Worm (Caenorhabditis elegans): ENCODE data around the gene Y50D4C.12.

Y50D4C.12 gene

ce11 chrV:995635-996034 is 13.3 kb downstream of the Y50D4C.12 start:
- TF ChIP-seq fkh-3 (tag; optimal IDR thresholded peaks at IDR 0.05) (no peak), C06A6.2 (GFP tag; conservative IDR thresholded peaks at IDR 0.05) (no peak), ama-1 (optimal IDR thresholded peaks at IDR 0.05) (no peak), ama-1 (GFP tag; optimal IDR thresholded peaks at IDR 0.05) (no peak), Y53G8AR.9 (GFP tag; conservative IDR thresholded peaks at IDR 0.05) (no peak), athp-1 (tag; optimal IDR thresholded peaks at IDR 0.05) (no peak), B0019.2 (GFP tag; conservative IDR thresholded peaks at IDR 0.05) (no peak)

DNA sequence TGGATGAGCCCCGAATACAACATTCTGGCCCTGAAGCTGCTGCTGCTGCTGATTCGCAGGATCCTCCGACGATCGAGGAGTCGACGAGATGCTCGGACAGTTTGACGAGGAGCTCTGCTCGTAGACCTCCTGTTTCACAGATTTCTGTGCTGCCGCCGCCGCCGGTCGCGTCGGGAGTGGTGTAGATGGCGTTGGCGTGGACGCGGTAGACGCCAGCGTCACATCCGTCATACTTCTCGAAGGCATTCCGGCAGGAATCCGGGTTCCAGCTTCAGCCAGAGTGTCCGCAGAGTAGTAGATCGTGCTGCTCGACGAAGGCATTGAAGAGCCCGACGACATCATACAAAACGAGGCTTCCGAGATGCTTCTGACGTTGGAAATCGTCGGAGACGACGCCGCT is 18.8 kb downstream of the Y50D4C.12 start:
- TF ChIP-seq lsy-27 (tag; optimal IDR thresholded peaks at IDR 0.05; ENCODE audit: borderline replicate concordance, insufficient read depth) = no peak
- peak; percentile 70; the same call in 1 of the 2 replicates for TF ChIP-seq egrh-3 (GFP tag; IDR thresholded peaks at IDR 0.05)
- TF ChIP-seq unc-130 (GFP tag; optimal IDR thresholded peaks at IDR 0.05) = no peak
- no peak for TF ChIP-seq zim-3 (tag; optimal IDR thresholded peaks at IDR 0.05)
- TF ChIP-seq mcd-1 (GFP tag; IDR thresholded peaks at IDR 0.05) = peak; percentile 27; the same call in 1 of the 2 replicates
- TF ChIP-seq Y56A3A.18 (GFP tag; IDR thresholded peaks at IDR 0.05) = no peak
- no peak for TF ChIP-seq sdz-38 (tag; optimal IDR thresholded peaks at IDR 0.05)
- peak; percentile 83 for TF ChIP-seq zfh-2 (GFP tag; conservative IDR thresholded peaks at IDR 0.05)

DNA sequence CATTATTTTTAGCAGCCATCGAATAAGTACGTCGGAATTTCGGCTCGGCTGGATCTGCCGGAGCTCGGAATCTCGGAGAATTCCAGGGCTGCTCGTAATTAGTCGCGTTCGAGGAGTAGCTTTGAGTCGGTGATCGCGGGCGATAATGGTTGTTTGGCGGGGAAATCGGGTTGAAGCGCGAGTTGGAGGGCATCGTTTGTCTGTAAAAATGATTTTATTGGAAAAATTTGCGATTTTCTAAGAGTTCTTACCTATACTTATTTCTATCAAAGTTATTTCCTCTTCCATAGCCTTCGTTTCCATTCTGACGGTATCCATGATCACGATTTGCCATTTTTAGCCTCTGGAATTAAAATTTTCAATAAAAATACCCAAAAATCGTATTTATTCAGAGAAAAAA is 21.0 kb downstream of the Y50D4C.12 start, which contains the start of gene Y50D4C.5:
TSS of gene Y50D4C.5 (minus strand) at position 345 of the 400 bp plus-strand sequence.
- no peak for TF ChIP-seq madf-3 (GFP tag; IDR thresholded peaks at IDR 0.05)
- TF ChIP-seq hlh-12 (tag; optimal IDR thresholded peaks at IDR 0.05) = no peak
- no peak for TF ChIP-seq T26A5.8 (tag; optimal IDR thresholded peaks at IDR 0.05)
- no peak for TF ChIP-seq cebp-1 (GFP tag; IDR thresholded peaks at IDR 0.05)
- no peak for TF ChIP-seq cebp-1 (tag; optimal IDR thresholded peaks at IDR 0.05)
- TF ChIP-seq F52B5.7 (tag; optimal IDR thresholded peaks at IDR 0.05) = no peak
- peak; percentile 41; the same call in 1 of the 2 replicates for TF ChIP-seq zfh-2 (GFP tag; conservative IDR thresholded peaks at IDR 0.05)
- no peak for TF ChIP-seq lir-1 (GFP tag; conservative IDR thresholded peaks at IDR 0.05)

DNA sequence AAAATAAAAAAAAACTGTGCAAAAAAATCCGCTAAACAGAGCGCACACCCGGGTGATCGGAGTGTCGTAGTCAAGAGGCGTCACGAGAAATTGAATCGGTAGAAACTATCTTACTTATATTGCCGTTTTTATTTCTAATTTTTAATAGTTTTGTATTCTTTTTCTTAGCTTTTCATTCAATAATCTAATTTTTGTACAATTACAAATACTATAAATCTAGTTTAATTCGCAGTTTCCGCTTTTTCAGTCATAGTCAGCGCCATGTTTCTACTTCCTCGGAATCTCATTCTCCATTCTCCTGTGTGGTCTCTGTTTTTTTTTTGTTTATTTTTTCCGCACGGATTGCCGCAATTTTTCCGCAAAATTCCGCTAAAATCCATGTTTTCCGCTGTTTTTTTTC is 21.4 kb downstream of the Y50D4C.12 start:
- TF ChIP-seq D2030.7 (GFP tag; IDR thresholded peaks at IDR 0.05) (peak; percentile 48; the same call in 1 of the 2 replicates), rcor-1 (GFP tag; IDR thresholded peaks at IDR 0.05) (no peak), hmg-1.2 (GFP tag; IDR thresholded peaks at IDR 0.05) (no peak; the same call in 1 of the 2 replicates), mcd-1 (GFP tag; IDR thresholded peaks at IDR 0.05) (peak; percentile 37; the same call in 1 of the 2 replicates), nhr-120 (GFP tag; IDR thresholded peaks at IDR 0.05) (no peak), ztf-28 (GFP tag; IDR thresholded peaks at IDR 0.05) (peak; percentile 70; the same call in 1 of the 2 replicates), hsf-1 (GFP tag; IDR thresholded peaks at IDR 0.05) (no peak), F23B12.7 (tag; optimal IDR thresholded peaks at IDR 0.05; ENCODE audit: insufficient read depth) (peak; percentile 48), attf-3 (GFP tag; conservative IDR thresholded peaks at IDR 0.05) (peak; percentile 99), B0336.3 (GFP tag; IDR thresholded peaks at IDR 0.05) (no peak), lin-35 (GFP tag; optimal IDR thresholded peaks at IDR 0.05) (peak in 1 of 3 experiments; percentile 44), zim-3 (tag; optimal IDR thresholded peaks at IDR 0.05) (no peak), snpc-3.4 (tag; optimal IDR thresholded peaks at IDR 0.05) (peak; percentile 45), cebp-1 (GFP tag; IDR thresholded peaks at IDR 0.05) (no peak), cebp-1 (tag; optimal IDR thresholded peaks at IDR 0.05) (peak; percentile 40), egl-18 (GFP tag; IDR thresholded peaks at IDR 0.05) (no peak), lin-40 (tag; optimal IDR thresholded peaks at IDR 0.05) (peak; percentile 82), tbx-9 (tag; optimal IDR thresholded peaks at IDR 0.05; ENCODE audit: borderline replicate concordance) (no peak), egrh-3 (GFP tag; IDR thresholded peaks at IDR 0.05) (0 out of 2 replicates have a peak, but pooled peaks have one; percentile 10), rec-8 (tag; optimal IDR thresholded peaks at IDR 0.05) (peak in 1 of 2 experiments; percentile 52), efl-1 (GFP tag; optimal IDR thresholded peaks at IDR 0.05) (peak; percentile 30), lsl-1 (GFP tag; optimal IDR thresholded peaks at IDR 0.05) (peak; percentile 7), him-1 (tag; optimal IDR thresholded peaks at IDR 0.05) (peak; percentile 34), lin-54 (GFP tag; optimal IDR thresholded peaks at IDR 0.05) (peak; percentile 19), attf-5 (GFP tag; optimal IDR thresholded peaks at IDR 0.05) (peak; percentile 45), bed-2 (GFP tag; IDR thresholded peaks at IDR 0.05) (peak; percentile 68; the same call in 1 of the 2 replicates), ztf-26 (tag; optimal IDR thresholded peaks at IDR 0.05) (peak; percentile 4)
